Worm (Caenorhabditis elegans) whole organism, late embryonic: Measurements from ENCODE around the gene alh-11.

Experiments
- ahr-1 ChIP-seq: sonication (generic microtip); optimal IDR thresholded peaks from 2 replicates; lab custom pipeline; 2016; ENCODE audit warnings: missing genetic modification characterization, missing compliant biosample characterization
- ceh-2 ChIP-seq: sonication (generic microtip); optimal IDR thresholded peaks from 2 replicates; lab custom pipeline; 2016; ENCODE audit warnings: missing genotype, missing genetic modification characterization, missing compliant biosample characterization
- ceh-9 ChIP-seq: sonication (generic microtip); optimal IDR thresholded peaks from 2 replicates; lab custom pipeline; 2016; ENCODE audit warnings: mild to moderate bottlenecking, missing genetic modification characterization, inconsistent platforms, missing compliant biosample characterization
- dmd-4 ChIP-seq: sonication (generic microtip); optimal IDR thresholded peaks from 2 replicates; lab custom pipeline; 2016; ENCODE audit warnings: borderline replicate concordance, missing genetic modification characterization, missing compliant biosample characterization
- elt-2 ChIP-seq: sonication (generic microtip); optimal IDR thresholded peaks from 2 replicates; lab custom pipeline; 2016; ENCODE audit warnings: missing genetic modification reagents, missing genetic modification characterization, missing compliant biosample characterization
- ets-4 ChIP-seq: sonication (generic microtip); optimal IDR thresholded peaks from 2 replicates; lab custom pipeline; 2016; ENCODE audit warnings: missing genetic modification characterization, missing compliant biosample characterization
- hlh-30 ChIP-seq: sonication (generic microtip); optimal IDR thresholded peaks from 2 replicates; lab custom pipeline; 2017; ENCODE audit warnings: antibody characterized with exemption, missing genetic modification characterization, missing compliant biosample characterization; ENCODE audit not compliant: insufficient read depth
- npax-4 ChIP-seq: sonication (generic microtip); optimal IDR thresholded peaks from 2 replicates; lab custom pipeline; 2016; ENCODE audit warnings: missing genetic modification characterization, missing compliant biosample characterization
- odd-2 ChIP-seq: sonication (generic microtip); optimal IDR thresholded peaks from 2 replicates; lab custom pipeline; 2017; ENCODE audit warnings: antibody characterized with exemption, mild to moderate bottlenecking, missing genetic modification characterization, missing compliant biosample characterization
- pag-3 ChIP-seq: sonication (generic microtip); optimal IDR thresholded peaks from 2 replicates; lab custom pipeline; 2016; ENCODE audit warnings: missing compliant biosample characterization, missing genetic modification characterization, borderline replicate concordance
- pax-1 ChIP-seq: fragments of 150-350 bp; optimal IDR thresholded peaks from 2 replicates; lab custom pipeline; 2014; ENCODE audit warnings: missing biosample characterization, missing genetic modification characterization
- pha-4 ChIP-seq: fragments of 150-350 bp; optimal IDR thresholded peaks from 2 replicates; lab custom pipeline; 2018; ENCODE audit warnings: missing biosample characterization, missing genetic modification reagents, missing genetic modification characterization
- ref-2 ChIP-seq: sonication (generic microtip); optimal IDR thresholded peaks from 2 replicates; lab custom pipeline; 2016; ENCODE audit warnings: missing genetic modification characterization, missing compliant biosample characterization
- tbx-7 ChIP-seq: sonication (generic microtip); optimal IDR thresholded peaks from 2 replicates; lab custom pipeline; 2016; ENCODE audit warnings: missing genotype, missing genetic modification characterization, missing compliant biosample characterization
- unc-42 ChIP-seq: sonication (generic microtip); optimal IDR thresholded peaks from 2 replicates; lab custom pipeline; 2016; ENCODE audit warnings: missing genotype, missing genetic modification characterization, missing compliant biosample characterization

alh-11 gene

DNA sequence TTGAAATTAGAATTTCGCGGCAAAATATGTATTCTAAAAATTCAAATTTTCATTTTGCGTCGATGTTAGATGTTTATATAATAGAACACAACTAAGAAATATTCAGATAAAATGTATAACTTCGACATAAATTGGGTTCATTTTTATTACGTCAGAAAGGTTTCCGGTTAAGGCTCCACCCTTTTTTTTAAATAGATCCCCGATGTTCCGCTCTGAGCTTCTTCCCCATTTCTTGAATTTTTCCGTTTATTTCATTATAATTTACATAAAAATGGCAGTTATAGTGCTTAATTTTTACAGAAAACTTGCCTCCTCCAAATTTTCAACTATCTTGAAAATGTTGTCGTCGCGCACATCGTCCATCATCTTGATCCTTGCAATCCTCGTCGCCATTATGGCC lies 53.9 kb downstream of the alh-11 start, which contains the start of gene flp-24:
TSS of gene flp-24 (plus strand) at position 301 of the 400 bp plus-strand sequence.
- no peak for TF ChIP-seq pax-1 (tag; lab: Kevin White, UChicago)
- no peak for TF ChIP-seq pha-4
- no peak for TF ChIP-seq unc-42 (tag; lab: Kevin White, UChicago)
- TF ChIP-seq ahr-1 (tag; lab: Kevin White, UChicago) = no peak
- no peak for TF ChIP-seq ceh-9 (tag; lab: Kevin White, UChicago)
- no peak for TF ChIP-seq pag-3 (tag; lab: Kevin White, UChicago)
- TF ChIP-seq odd-2 (tag; lab: Kevin White, UChicago) = no peak
- TF ChIP-seq dmd-4 (tag; lab: Kevin White, UChicago) = no peak
- TF ChIP-seq hlh-30 (tag; lab: Kevin White, UChicago) = no peak
- TF ChIP-seq ref-2 = no peak
- TF ChIP-seq ets-4 = no peak
- no peak for TF ChIP-seq elt-2 (tag; lab: Kevin White, UChicago)
- TF ChIP-seq ceh-2 (tag; lab: Kevin White, UChicago) = no peak
- no peak for TF ChIP-seq tbx-7 (tag; lab: Kevin White, UChicago)
- TF ChIP-seq npax-4 (tag; lab: Kevin White, UChicago) = no peak
